Worm (Caenorhabditis elegans) whole organism, L4 larva: ENCODE data around the gene nspe-3.

Experiments
- Y5F2A.4 ChIP-seq: fragments of 200-800 bp; sonication (Bioruptor generic); optimal IDR thresholded peaks from 2 replicates; lab custom pipeline; 2018; ENCODE audit warnings: mild to moderate bottlenecking, missing genetic modification characterization, missing compliant biosample characterization
- hlh-30 ChIP-seq: sonication (generic microtip); optimal IDR thresholded peaks from 2 replicates; lab custom pipeline; 2017; ENCODE audit warnings: antibody characterized with exemption, mild to moderate bottlenecking, missing genetic modification characterization, missing compliant biosample characterization; ENCODE audit not compliant: insufficient read depth
- jun-1 ChIP-seq: fragments of 150-350 bp; optimal IDR thresholded peaks from 2 replicates; lab custom pipeline; 2014; ENCODE audit warnings: missing biosample characterization, missing genetic modification reagents, missing genetic modification characterization
- nhr-25 ChIP-seq: sonication (generic microtip); optimal IDR thresholded peaks from 2 replicates; lab custom pipeline; 2017; ENCODE audit warnings: missing genetic modification characterization, mild to moderate bottlenecking, missing compliant biosample characterization, antibody characterized with exemption, moderate library complexity, borderline replicate concordance; ENCODE audit not compliant: insufficient read depth
- snpc-4 ChIP-seq: fragments of 150-350 bp; optimal IDR thresholded peaks from 2 replicates; lab custom pipeline; 2014; ENCODE audit warnings: missing biosample characterization, missing genetic modification characterization
- unc-130 ChIP-seq: sonication (generic microtip); optimal IDR thresholded peaks from 2 replicates; lab custom pipeline; 2016; ENCODE audit warnings: missing genetic modification reagents, missing genetic modification characterization, missing compliant biosample characterization
- unc-39 ChIP-seq: sonication (generic microtip); optimal IDR thresholded peaks from 2 replicates; lab custom pipeline; 2017; ENCODE audit warnings: missing biosample characterization, missing genetic modification characterization

- TF ChIP-seq unc-39 (tag; lab: Kevin White, UChicago) = no peak
- no peak for TF ChIP-seq snpc-4 (tag; lab: Kevin White, UChicago)
- TF ChIP-seq Y5F2A.4 (GFP tag; lab: Kevin White, UChicago) = no peak
- TF ChIP-seq jun-1 = no peak
- no peak for TF ChIP-seq hlh-30 (tag; lab: Kevin White, UChicago)
- TF ChIP-seq unc-130 (GFP tag; lab: Kevin White, UChicago) = no peak
- TF ChIP-seq nhr-25 (tag; lab: Kevin White, UChicago) = no peak
Observed at ce11 chrII:12654447-12654846, 36.8 kb downstream of the nspe-3 start, which contains the start of gene rgs-4.
